Fruit fly (Drosophila melanogaster): ENCODE results near the gene CG13305.
A peak's percentile ranks its signal among the peaks of the same experiment; 100 is the strongest.

Gene CG13305

dm6 chr3L:8683773-8684172 is 37.2 kb upstream of the CG13305 start (continued):
- no peak for TF ChIP-seq jing (GFP tag; optimal IDR thresholded peaks at IDR 0.05)
- no peak for TF ChIP-seq Mad (GFP tag; optimal IDR thresholded peaks at IDR 0.05)
- no peak for TF ChIP-seq CG6683 (GFP tag; optimal IDR thresholded peaks at IDR 0.05)
- TF ChIP-seq fd102C (GFP tag; optimal IDR thresholded peaks at IDR 0.05) = no peak
- no peak for TF ChIP-seq CG9797 (GFP tag; optimal IDR thresholded peaks at IDR 0.05)
- no peak for TF ChIP-seq zen (tag; optimal IDR thresholded peaks at IDR 0.05)
- TF ChIP-seq Taf1 (GFP tag; IDR thresholded peaks at IDR 0.05) = no peak
- TF ChIP-seq CG13296 (GFP tag; optimal IDR thresholded peaks at IDR 0.05) = peak; percentile 44
- no peak for TF ChIP-seq PHDP (tag; optimal IDR thresholded peaks at IDR 0.05)
- no peak for TF ChIP-seq CG30431 (GFP tag; optimal IDR thresholded peaks at IDR 0.05)
- no peak for TF ChIP-seq ftz-f1 (GFP tag; optimal IDR thresholded peaks at IDR 0.05)
- 0 out of 3 replicates have a peak, but pooled peaks have one; percentile 51 for TF ChIP-seq Dbx (GFP tag; IDR thresholded peaks at IDR 0.05)
- TF ChIP-seq HLHmδ (GFP tag; optimal IDR thresholded peaks at IDR 0.05) = no peak
- TF ChIP-seq CG7786 (GFP tag; optimal IDR thresholded peaks at IDR 0.05) = no peak
- TF ChIP-seq ato (GFP tag; IDR thresholded peaks at IDR 0.05; ENCODE audit: partially characterized antibody) = no peak
- TF ChIP-seq Asciz (GFP tag; optimal IDR thresholded peaks at IDR 0.05) = peak; percentile 7
- no peak for TF ChIP-seq her (GFP tag; optimal IDR thresholded peaks at IDR 0.05)
- no peak for TF ChIP-seq gro (GFP tag; optimal IDR thresholded peaks at IDR 0.05)
- TF ChIP-seq zfh1 (GFP tag; IDR thresholded peaks at IDR 0.05) = no peak
- TF ChIP-seq Myb (GFP tag; optimal IDR thresholded peaks at IDR 0.05) = no peak
- no peak for TF ChIP-seq Awh (GFP tag; IDR thresholded peaks at IDR 0.05)
- no peak for TF ChIP-seq Doc3 (GFP tag; IDR thresholded peaks at IDR 0.05; ENCODE audit: partially characterized antibody)
- no peak for TF ChIP-seq CG1792 (GFP tag; optimal IDR thresholded peaks at IDR 0.05)
- TF ChIP-seq CG4282 (GFP tag; optimal IDR thresholded peaks at IDR 0.05) = no peak
- TF ChIP-seq CG9437 (GFP tag; optimal IDR thresholded peaks at IDR 0.05) = no peak
- no peak for TF ChIP-seq crol (GFP tag; IDR thresholded peaks at IDR 0.05)
- no peak for TF ChIP-seq hth (optimal IDR thresholded peaks at IDR 0.05)
- no peak for TF ChIP-seq CG11085 (GFP tag; IDR thresholded peaks at IDR 0.05)
- no peak for TF ChIP-seq ac (GFP tag; optimal IDR thresholded peaks at IDR 0.05)
- 0 out of 2 replicates have a peak, but pooled peaks have one; percentile 19 for TF ChIP-seq CG31224 (GFP tag; IDR thresholded peaks at IDR 0.05)
- no peak for TF ChIP-seq CG8359 (GFP tag; optimal IDR thresholded peaks at IDR 0.05; ENCODE audit: borderline replicate concordance)
- TF ChIP-seq CG13287 (GFP tag; IDR thresholded peaks at IDR 0.05; ENCODE audit: partially characterized antibody) = no peak
- peak; percentile 57 for TF ChIP-seq Atf6 (GFP tag; IDR thresholded peaks at IDR 0.05)
- no peak for TF ChIP-seq Hsf (GFP tag; optimal IDR thresholded peaks at IDR 0.05)
- TF ChIP-seq p53 (GFP tag; optimal IDR thresholded peaks at IDR 0.05) = no peak
- peak; percentile 85 for TF ChIP-seq Med (GFP tag)
- no peak for TF ChIP-seq Elba2 (GFP tag; optimal IDR thresholded peaks at IDR 0.05)
- TF ChIP-seq E2f2 (GFP tag; IDR thresholded peaks at IDR 0.05) = 0 out of 2 replicates have a peak, but pooled peaks have one; percentile 24
- TF ChIP-seq CG13775 (GFP tag; optimal IDR thresholded peaks at IDR 0.05) = no peak
- no peak for TF ChIP-seq Deaf1 (tag; optimal IDR thresholded peaks at IDR 0.05)
- no peak for TF ChIP-seq trh (GFP tag; optimal IDR thresholded peaks at IDR 0.05)
- no peak for TF ChIP-seq Neu2 (GFP tag; optimal IDR thresholded peaks at IDR 0.05; ENCODE audit: borderline replicate concordance)
- peak; percentile 3 for TF ChIP-seq caup (GFP tag; optimal IDR thresholded peaks at IDR 0.05; ENCODE audit: severe bottlenecking)
- TF ChIP-seq mam (GFP tag; optimal IDR thresholded peaks at IDR 0.05) = no peak
- TF ChIP-seq bigmax (GFP tag; optimal IDR thresholded peaks at IDR 0.05) = no peak
- TF ChIP-seq CoRest (tag; optimal IDR thresholded peaks at IDR 0.05) = no peak
- TF ChIP-seq Eip74EF (GFP tag; optimal IDR thresholded peaks at IDR 0.05) = no peak
- no peak for TF ChIP-seq CG11398 (GFP tag; optimal IDR thresholded peaks at IDR 0.05)
- TF ChIP-seq eve (GFP tag; optimal IDR thresholded peaks at IDR 0.05) = no peak
- no peak for TF ChIP-seq hb (GFP tag; IDR thresholded peaks at IDR 0.05; ENCODE audit: partially characterized antibody)
- TF ChIP-seq lmd (GFP tag; IDR thresholded peaks at IDR 0.05) = no peak
